Fruit fly (Drosophila melanogaster): ENCODE measurements around the gene Gbeta5.

Gene Gbeta5

DNA sequence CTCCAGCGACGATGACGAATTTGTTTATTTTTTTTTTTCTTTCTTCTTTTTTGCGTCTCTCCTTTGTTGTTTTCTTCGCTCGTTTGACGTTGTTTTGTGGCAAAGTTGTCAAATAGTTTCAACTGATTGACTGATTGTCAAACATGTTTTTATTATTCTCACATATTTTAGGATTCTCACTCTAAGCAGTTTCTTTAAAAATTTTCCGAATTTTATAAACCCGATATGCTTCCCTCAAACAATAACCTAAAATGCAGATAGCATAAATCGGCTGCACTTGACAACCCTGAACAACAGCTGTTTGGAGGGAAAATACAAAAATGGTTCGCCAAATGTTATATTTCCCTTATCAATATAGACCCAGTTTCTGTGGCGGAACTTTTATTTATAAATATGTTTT, 8.5 kb downstream of the Gbeta5 start, which contains the start of gene CG17982 (continued):
- TF ChIP-seq phol (tag; optimal IDR thresholded peaks at IDR 0.05) (peak; percentile 86), CG2678 (tag; optimal IDR thresholded peaks at IDR 0.05) (peak; percentile 90), CG7963 (GFP tag; IDR thresholded peaks at IDR 0.05; ENCODE audit: partially characterized antibody) (no peak), CG31224 (GFP tag; IDR thresholded peaks at IDR 0.05) (peak; percentile 65), CG6175 (GFP tag; IDR thresholded peaks at IDR 0.05) (0 out of 3 replicates have a peak, but pooled peaks have one; percentile 38), lbe (GFP tag; optimal IDR thresholded peaks at IDR 0.05) (peak; percentile 88), Oli (tag; optimal IDR thresholded peaks at IDR 0.05) (peak; percentile 73), fu2 (GFP tag; optimal IDR thresholded peaks at IDR 0.05) (peak; percentile 85), CG4854 (GFP tag; optimal IDR thresholded peaks at IDR 0.05) (peak; percentile 64), CG8089 (GFP tag; optimal IDR thresholded peaks at IDR 0.05) (peak; percentile 72), bcd (GFP tag; optimal IDR thresholded peaks at IDR 0.05) (peak; percentile 75), Xrp1 (GFP tag; IDR thresholded peaks at IDR 0.05) (peak; percentile 85), CG18764 (GFP tag; optimal IDR thresholded peaks at IDR 0.05) (peak; percentile 65), CG2199 (GFP tag; IDR thresholded peaks at IDR 0.05) (no peak), CG13424 (tag; optimal IDR thresholded peaks at IDR 0.05) (peak; percentile 89), NC2β (GFP tag; optimal IDR thresholded peaks at IDR 0.05) (peak; percentile 80), ab (GFP tag; optimal IDR thresholded peaks at IDR 0.05) (peak; percentile 18), hth (optimal IDR thresholded peaks at IDR 0.05) (no peak), ATbp (GFP tag; optimal IDR thresholded peaks at IDR 0.05) (peak; percentile 79), CG17186 (GFP tag; optimal IDR thresholded peaks at IDR 0.05) (peak; percentile 46), Tbp (GFP tag; optimal IDR thresholded peaks at IDR 0.05) (no peak), Jarid2 (GFP tag; optimal IDR thresholded peaks at IDR 0.05) (no peak), CG2202 (tag; optimal IDR thresholded peaks at IDR 0.05) (peak; percentile 71), ham (GFP tag; IDR thresholded peaks at IDR 0.05) (no peak), CG16779 (GFP tag; IDR thresholded peaks at IDR 0.05) (peak; percentile 65; the same call in 1 of the 2 replicates), CG4404 (GFP tag; IDR thresholded peaks at IDR 0.05) (peak; percentile 56; the same call in 1 of the 2 replicates), Bteb2 (GFP tag; optimal IDR thresholded peaks at IDR 0.05) (peak; percentile 86), CG9797 (GFP tag; optimal IDR thresholded peaks at IDR 0.05) (no peak), CG3407 (GFP tag; optimal IDR thresholded peaks at IDR 0.05) (peak; percentile 70), CG10274 (GFP tag; optimal IDR thresholded peaks at IDR 0.05) (peak; percentile 16), zfh1 (GFP tag; IDR thresholded peaks at IDR 0.05) (peak; percentile 85), CG9932 (GFP tag; IDR thresholded peaks at IDR 0.05) (peak; percentile 83), Gug (GFP tag; IDR thresholded peaks at IDR 0.05) (peak; percentile 77), CG17829 (tag; optimal IDR thresholded peaks at IDR 0.05) (peak; percentile 85), zen (tag; optimal IDR thresholded peaks at IDR 0.05) (peak; percentile 65), Dbx (GFP tag; IDR thresholded peaks at IDR 0.05) (peak; percentile 66), CG13296 (GFP tag; optimal IDR thresholded peaks at IDR 0.05) (peak; percentile 82), D19B (GFP tag; optimal IDR thresholded peaks at IDR 0.05) (no peak), slbo (GFP tag; IDR thresholded peaks at IDR 0.05) (peak; percentile 88), pan (optimal IDR thresholded peaks at IDR 0.05) (no peak), pan (GFP tag; optimal IDR thresholded peaks at IDR 0.05 in 1 of 2, IDR thresholded peaks at IDR 0.05 in 1 of 2) (peak in 1 of 2 experiments; percentile 86), CG33213 (GFP tag; optimal IDR thresholded peaks at IDR 0.05) (peak; percentile 87), scrt (GFP tag; optimal IDR thresholded peaks at IDR 0.05) (peak; percentile 71), CG18476 (GFP tag; optimal IDR thresholded peaks at IDR 0.05) (peak; percentile 68), rib (GFP tag; IDR thresholded peaks at IDR 0.05) (peak; percentile 64; the same call in 1 of the 2 replicates), CG7271 (tag; optimal IDR thresholded peaks at IDR 0.05) (peak; percentile 45), nmo (GFP tag; optimal IDR thresholded peaks at IDR 0.05) (peak; percentile 87), so (GFP tag; IDR thresholded peaks at IDR 0.05) (peak; percentile 77; the same call in 2 of the 3 replicates), CG10654 (GFP tag; optimal IDR thresholded peaks at IDR 0.05) (peak; percentile 73), CG14050 (GFP tag; IDR thresholded peaks at IDR 0.05) (peak; percentile 71), Dip2 (GFP tag; IDR thresholded peaks at IDR 0.05) (no peak), CG12219 (GFP tag; optimal IDR thresholded peaks at IDR 0.05) (peak; percentile 71)

Measured in whole organism, embryonic.